Fruit fly (Drosophila melanogaster): Measurements from ENCODE around the gene CG13071.

The CG13071 gene

dm6 chr3L:16279171-16279570, 16.6 kb downstream of the CG13071 start, which contains the start of gene CG13050:
Gene CG13050 (minus strand): TSS chr3L:16279271.
- TF ChIP-seq GATAd (GFP tag; optimal IDR thresholded peaks at IDR 0.05) (no peak), fru (GFP tag; optimal IDR thresholded peaks at IDR 0.05) (no peak), Myc (optimal IDR thresholded peaks at IDR 0.05) (no peak), Hnf4 (GFP tag; optimal IDR thresholded peaks at IDR 0.05) (no peak), jim (GFP tag; optimal IDR thresholded peaks at IDR 0.05) (no peak), Hr83 (GFP tag; optimal IDR thresholded peaks at IDR 0.05; ENCODE audit: poor library complexity, severe bottlenecking) (no peak), psq (GFP tag; optimal IDR thresholded peaks at IDR 0.05) (no peak), dl (GFP tag; optimal IDR thresholded peaks at IDR 0.05; ENCODE audit: insufficient read depth in 1 of 2, partially characterized antibody in 2 of 2) (no peak), Dif (GFP tag; optimal IDR thresholded peaks at IDR 0.05; ENCODE audit: partially characterized antibody) (no peak), ey (GFP tag; optimal IDR thresholded peaks at IDR 0.05) (no peak), sv (GFP tag; optimal IDR thresholded peaks at IDR 0.05) (no peak), pan (optimal IDR thresholded peaks at IDR 0.05) (no peak)

dm6 chr3L:16279987-16280454, 17.5 kb downstream of the CG13071 start, which contains the start of gene CG13064:
Gene CG13064 (plus strand): TSS chr3L:16280404.
- no peak for TF ChIP-seq usp (GFP tag; optimal IDR thresholded peaks at IDR 0.05)
- TF ChIP-seq Sp1 (GFP tag; optimal IDR thresholded peaks at IDR 0.05) = no peak
- TF ChIP-seq Vsx2 (GFP tag; optimal IDR thresholded peaks at IDR 0.05; ENCODE audit: partially characterized antibody) = peak; percentile 70

- TF ChIP-seq lola (GFP tag; optimal IDR thresholded peaks at IDR 0.05) (no peak), Dfd (GFP tag; optimal IDR thresholded peaks at IDR 0.05) (peak; percentile 80), rgr (GFP tag; optimal IDR thresholded peaks at IDR 0.05) (no peak), Hr83 (GFP tag; optimal IDR thresholded peaks at IDR 0.05; ENCODE audit: poor library complexity, severe bottlenecking) (no peak), Myc (optimal IDR thresholded peaks at IDR 0.05) (no peak), psq (GFP tag; optimal IDR thresholded peaks at IDR 0.05) (no peak), HLH106 (tag; optimal IDR thresholded peaks at IDR 0.05) (no peak)
These were observed 19.5 kb downstream of the CG13071 start, which contains the start of gene CG13049 for dm6 chr3L:16281880-16282556. Gene CG13049 (minus strand): TSS chr3L:16281930.

dm6 chr3L:16283821-16284220, 21.3 kb downstream of the CG13071 start, which contains the start of gene CG13048:
Gene CG13048 (minus strand): TSS chr3L:16283921.
- TF ChIP-seq br (GFP tag; optimal IDR thresholded peaks at IDR 0.05) = no peak
- TF ChIP-seq foxo (GFP tag; optimal IDR thresholded peaks at IDR 0.05) = no peak
- TF ChIP-seq jim (GFP tag; optimal IDR thresholded peaks at IDR 0.05) = no peak
- no peak for TF ChIP-seq Mio (GFP tag; optimal IDR thresholded peaks at IDR 0.05)
- no peak for TF ChIP-seq CG9705 (GFP tag; optimal IDR thresholded peaks at IDR 0.05)
- TF ChIP-seq Dif (GFP tag; optimal IDR thresholded peaks at IDR 0.05; ENCODE audit: partially characterized antibody) = no peak
- no peak for TF ChIP-seq lola (GFP tag; optimal IDR thresholded peaks at IDR 0.05)
- TF ChIP-seq Dfd (GFP tag; optimal IDR thresholded peaks at IDR 0.05) = no peak
- no peak for TF ChIP-seq Abd-B (GFP tag; optimal IDR thresholded peaks at IDR 0.05)
- TF ChIP-seq dl (GFP tag; optimal IDR thresholded peaks at IDR 0.05; ENCODE audit: insufficient read depth in 1 of 2, partially characterized antibody in 2 of 2) = no peak
- no peak for TF ChIP-seq sv (GFP tag; optimal IDR thresholded peaks at IDR 0.05)
- TF ChIP-seq OdsH (GFP tag; optimal IDR thresholded peaks at IDR 0.05) = no peak
- TF ChIP-seq Hr83 (GFP tag; optimal IDR thresholded peaks at IDR 0.05; ENCODE audit: poor library complexity, severe bottlenecking) = no peak
- no peak for TF ChIP-seq h (GFP tag; optimal IDR thresholded peaks at IDR 0.05)
- TF ChIP-seq dmrt93B (GFP tag; optimal IDR thresholded peaks at IDR 0.05) = no peak
- TF ChIP-seq brk (GFP tag; optimal IDR thresholded peaks at IDR 0.05) = no peak

- TF ChIP-seq ey (GFP tag; optimal IDR thresholded peaks at IDR 0.05) (no peak), tai (GFP tag; optimal IDR thresholded peaks at IDR 0.05) (no peak), Jra (GFP tag; optimal IDR thresholded peaks at IDR 0.05) (no peak)
These were observed 22.9 kb downstream of the CG13071 start, which contains the start of gene CG13047 for dm6 chr3L:16285346-16285911. Gene CG13047 (minus strand): TSS chr3L:16285396.
